Worm (Caenorhabditis elegans) whole organism, L4/young adult: ENCODE data around the gene C44H9.7.

Experiments used
- W03F9.2 ChIP-seq: fragments of 150-350 bp; optimal IDR thresholded peaks from 2 replicates; lab custom pipeline; 2014; ENCODE audit warnings: missing biosample characterization, missing genetic modification characterization
- him-1 ChIP-seq: sonication (generic microtip); optimal IDR thresholded peaks from 2 replicates; lab custom pipeline; 2016; ENCODE audit warnings: missing genotype, missing genetic modification reagents, missing genetic modification characterization, missing compliant biosample characterization

ce11 chrV:12875850-12876249 is 21.2 kb upstream of the C44H9.7 start:
- TF ChIP-seq him-1 (tag; lab: Kevin White, UChicago) (no peak), W03F9.2 (no peak)
